Fruit fly (Drosophila melanogaster): ENCODE measurements around the gene CG42847.

CG42847 gene

dm6 chr2L:9449257-9449972 lies 21.7 kb downstream of the CG42847 start:
- TF ChIP-seq cnc (optimal IDR thresholded peaks at IDR 0.05) (no peak), Crg-1 (GFP tag; optimal IDR thresholded peaks at IDR 0.05) (peak; percentile 88), pad (GFP tag; optimal IDR thresholded peaks at IDR 0.05) (peak; percentile 87), bab1 (GFP tag; optimal IDR thresholded peaks at IDR 0.05) (peak; percentile 96), CG7101 (tag; optimal IDR thresholded peaks at IDR 0.05) (peak; percentile 95), Hr96 (GFP tag; optimal IDR thresholded peaks at IDR 0.05) (peak; percentile 76), cic (GFP tag; optimal IDR thresholded peaks at IDR 0.05) (peak; percentile 93), CG1620 (GFP tag; optimal IDR thresholded peaks at IDR 0.05) (peak; percentile 90), CG11617 (GFP tag; optimal IDR thresholded peaks at IDR 0.05) (peak; percentile 97), CG7045 (GFP tag; optimal IDR thresholded peaks at IDR 0.05) (peak; percentile 95), Clk (GFP tag; optimal IDR thresholded peaks at IDR 0.05) (peak; percentile 95), CG33017 (tag; optimal IDR thresholded peaks at IDR 0.05) (peak; percentile 92), tj (GFP tag; optimal IDR thresholded peaks at IDR 0.05) (peak; percentile 74), CG12768 (GFP tag; optimal IDR thresholded peaks at IDR 0.05) (peak; percentile 94), Mnt (GFP tag; optimal IDR thresholded peaks at IDR 0.05) (peak; percentile 80), ovo (GFP tag; optimal IDR thresholded peaks at IDR 0.05) (peak; percentile 84), CG14711 (tag; optimal IDR thresholded peaks at IDR 0.05) (peak; percentile 83), kay (GFP tag; ENCODE audit: borderline replicate concordance) (peak; percentile 95), toe (GFP tag; optimal IDR thresholded peaks at IDR 0.05) (peak; percentile 88), CG5204 (GFP tag; optimal IDR thresholded peaks at IDR 0.05) (peak; percentile 93)

- TF ChIP-seq cic (GFP tag; optimal IDR thresholded peaks at IDR 0.05) (no peak), CG1620 (GFP tag; optimal IDR thresholded peaks at IDR 0.05) (no peak), Crg-1 (GFP tag; optimal IDR thresholded peaks at IDR 0.05) (no peak), CG7101 (tag; optimal IDR thresholded peaks at IDR 0.05) (no peak), cnc (optimal IDR thresholded peaks at IDR 0.05) (no peak), Clk (GFP tag; optimal IDR thresholded peaks at IDR 0.05) (no peak), CG12768 (GFP tag; optimal IDR thresholded peaks at IDR 0.05) (no peak), CG11617 (GFP tag; optimal IDR thresholded peaks at IDR 0.05) (no peak), tj (GFP tag; optimal IDR thresholded peaks at IDR 0.05) (no peak), CG7045 (GFP tag; optimal IDR thresholded peaks at IDR 0.05) (no peak), kay (GFP tag; ENCODE audit: borderline replicate concordance) (no peak), bab1 (GFP tag; optimal IDR thresholded peaks at IDR 0.05) (no peak), Mnt (GFP tag; optimal IDR thresholded peaks at IDR 0.05) (no peak), CG14711 (tag; optimal IDR thresholded peaks at IDR 0.05) (no peak), CG5204 (GFP tag; optimal IDR thresholded peaks at IDR 0.05) (no peak)
These were observed 25.3 kb downstream of the CG42847 start for dm6 chr2L:9452959-9453358.

- no peak for TF ChIP-seq CG12768 (GFP tag; optimal IDR thresholded peaks at IDR 0.05)
- TF ChIP-seq Hr96 (GFP tag; optimal IDR thresholded peaks at IDR 0.05) = no peak
- no peak for TF ChIP-seq CG7101 (tag; optimal IDR thresholded peaks at IDR 0.05)
- no peak for TF ChIP-seq pad (GFP tag; optimal IDR thresholded peaks at IDR 0.05)
- no peak for TF ChIP-seq cic (GFP tag; optimal IDR thresholded peaks at IDR 0.05)
- TF ChIP-seq toe (GFP tag; optimal IDR thresholded peaks at IDR 0.05) = no peak
- TF ChIP-seq CG5204 (GFP tag; optimal IDR thresholded peaks at IDR 0.05) = no peak
- TF ChIP-seq Mnt (GFP tag; optimal IDR thresholded peaks at IDR 0.05) = no peak
- TF ChIP-seq CG14711 (tag; optimal IDR thresholded peaks at IDR 0.05) = no peak
- TF ChIP-seq Crg-1 (GFP tag; optimal IDR thresholded peaks at IDR 0.05) = no peak
- TF ChIP-seq CG1620 (GFP tag; optimal IDR thresholded peaks at IDR 0.05) = no peak
- no peak for TF ChIP-seq CG33017 (tag; optimal IDR thresholded peaks at IDR 0.05)
These were observed 26.8 kb downstream of the CG42847 start for dm6 chr2L:9454369-9455054.

- no peak for TF ChIP-seq Mnt (GFP tag; optimal IDR thresholded peaks at IDR 0.05)
- TF ChIP-seq cic (GFP tag; optimal IDR thresholded peaks at IDR 0.05) = no peak
- no peak for TF ChIP-seq kay (GFP tag; ENCODE audit: borderline replicate concordance)
- TF ChIP-seq CG33017 (tag; optimal IDR thresholded peaks at IDR 0.05) = no peak
- no peak for TF ChIP-seq ovo (GFP tag; optimal IDR thresholded peaks at IDR 0.05)
- no peak for TF ChIP-seq CG5204 (GFP tag; optimal IDR thresholded peaks at IDR 0.05)
- TF ChIP-seq Clk (GFP tag; optimal IDR thresholded peaks at IDR 0.05) = no peak
- no peak for TF ChIP-seq pad (GFP tag; optimal IDR thresholded peaks at IDR 0.05)
- TF ChIP-seq CG7045 (GFP tag; optimal IDR thresholded peaks at IDR 0.05) = no peak
- TF ChIP-seq CG11617 (GFP tag; optimal IDR thresholded peaks at IDR 0.05) = no peak
- no peak for TF ChIP-seq cnc (optimal IDR thresholded peaks at IDR 0.05)
- no peak for TF ChIP-seq CG14711 (tag; optimal IDR thresholded peaks at IDR 0.05)
- no peak for TF ChIP-seq tj (GFP tag; optimal IDR thresholded peaks at IDR 0.05)
- no peak for TF ChIP-seq bab1 (GFP tag; optimal IDR thresholded peaks at IDR 0.05)
- TF ChIP-seq Hr96 (GFP tag; optimal IDR thresholded peaks at IDR 0.05) = no peak
- TF ChIP-seq toe (GFP tag; optimal IDR thresholded peaks at IDR 0.05) = no peak
- TF ChIP-seq CG1620 (GFP tag; optimal IDR thresholded peaks at IDR 0.05) = no peak
- TF ChIP-seq CG12768 (GFP tag; optimal IDR thresholded peaks at IDR 0.05) = no peak
- TF ChIP-seq Crg-1 (GFP tag; optimal IDR thresholded peaks at IDR 0.05) = no peak
- no peak for TF ChIP-seq CG7101 (tag; optimal IDR thresholded peaks at IDR 0.05)
These were observed 27.5 kb downstream of the CG42847 start for dm6 chr2L:9455157-9455556.

- TF ChIP-seq Clk (GFP tag; optimal IDR thresholded peaks at IDR 0.05) = no peak
- no peak for TF ChIP-seq Hr96 (GFP tag; optimal IDR thresholded peaks at IDR 0.05)
- TF ChIP-seq toe (GFP tag; optimal IDR thresholded peaks at IDR 0.05) = no peak
These were observed 29.8 kb downstream of the CG42847 start for dm6 chr2L:9457456-9457855.

- TF ChIP-seq Mnt (GFP tag; optimal IDR thresholded peaks at IDR 0.05) = no peak
- no peak for TF ChIP-seq CG33017 (tag; optimal IDR thresholded peaks at IDR 0.05)
- no peak for TF ChIP-seq tj (GFP tag; optimal IDR thresholded peaks at IDR 0.05)
These were observed 30.2 kb downstream of the CG42847 start for dm6 chr2L:9457865-9458264.

All from whole organism, adult.